Worm (Caenorhabditis elegans): ENCODE data around the gene ZC178.2.
A peak's percentile ranks its signal among the peaks of the same experiment; 100 is the strongest.

The ZC178.2 gene

ce11 chrV:8651007-8651711 is 60.7 kb downstream of the ZC178.2 start (continued):
- TF ChIP-seq mxl-3 (GFP tag; optimal IDR thresholded peaks at IDR 0.05), result peak; percentile 42
- peak; percentile 94 for TF ChIP-seq nhr-48 (tag; optimal IDR thresholded peaks at IDR 0.05)
- TF ChIP-seq lsy-2 (tag; optimal IDR thresholded peaks at IDR 0.05), result peak in 1 of 2 experiments; percentile 56
- TF ChIP-seq dmd-6 (GFP tag; IDR thresholded peaks at IDR 0.05), result peak; percentile 100
- TF ChIP-seq mdl-1 (tag; optimal IDR thresholded peaks at IDR 0.05), result no peak
- TF ChIP-seq lin-39 (tag; optimal IDR thresholded peaks at IDR 0.05), result no peak
- TF ChIP-seq ama-1 (optimal IDR thresholded peaks at IDR 0.05), result no peak
- TF ChIP-seq madf-5 (GFP tag; IDR thresholded peaks at IDR 0.05), result no peak
- peak in 1 of 2 experiments; percentile 37 for TF ChIP-seq hif-1 (tag; optimal IDR thresholded peaks at IDR 0.05)
- no peak for TF ChIP-seq ceh-44 (GFP tag; IDR thresholded peaks at IDR 0.05)
- TF ChIP-seq lin-1 (GFP tag; IDR thresholded peaks at IDR 0.05), result peak; percentile 93; the same call in 1 of the 2 replicates
- no peak for TF ChIP-seq Y5F2A.4 (GFP tag; optimal IDR thresholded peaks at IDR 0.05)
- no peak for TF ChIP-seq egl-27 (tag; optimal IDR thresholded peaks at IDR 0.05)
- peak; percentile 98 for TF ChIP-seq hlh-11 (tag; optimal IDR thresholded peaks at IDR 0.05)
- peak; percentile 77 for TF ChIP-seq nhr-28 (tag; optimal IDR thresholded peaks at IDR 0.05)
- TF ChIP-seq mxl-2 (GFP tag; conservative IDR thresholded peaks at IDR 0.05), result no peak
- no peak for TF ChIP-seq aly-2 (tag; optimal IDR thresholded peaks at IDR 0.05)
- TF ChIP-seq lin-38 (GFP tag; IDR thresholded peaks at IDR 0.05), result no peak
- TF ChIP-seq dve-1 (tag; optimal IDR thresholded peaks at IDR 0.05; ENCODE audit: insufficient read depth), result peak; percentile 96
- no peak for TF ChIP-seq daf-12 (tag; optimal IDR thresholded peaks at IDR 0.05)
- no peak for TF ChIP-seq rbr-2 (tag; optimal IDR thresholded peaks at IDR 0.05)
- 0 out of 2 replicates have a peak, but pooled peaks have one; percentile 40 for TF ChIP-seq saeg-2 (GFP tag; IDR thresholded peaks at IDR 0.05)
- TF ChIP-seq gei-8 (GFP tag; optimal IDR thresholded peaks at IDR 0.05), result peak; percentile 92
- TF ChIP-seq sdz-12 (GFP tag; optimal IDR thresholded peaks at IDR 0.05), result no peak
- no peak for TF ChIP-seq nhr-76 (tag; optimal IDR thresholded peaks at IDR 0.05)
- TF ChIP-seq nhr-10 (tag; optimal IDR thresholded peaks at IDR 0.05), result peak; percentile 55
- TF ChIP-seq aha-1 (tag), result no peak
- no peak for TF ChIP-seq spr-1 (tag; optimal IDR thresholded peaks at IDR 0.05)
- TF ChIP-seq dpl-1 (GFP tag; optimal IDR thresholded peaks at IDR 0.05), result no peak
- TF ChIP-seq T26A8.4 (GFP tag; IDR thresholded peaks at IDR 0.05), result 0 out of 2 replicates have a peak, but pooled peaks have one; percentile 35
- peak in 1 of 2 experiments; percentile 94 for TF ChIP-seq daf-16 (GFP tag; optimal IDR thresholded peaks at IDR 0.05)
- TF ChIP-seq daf-16 (tag; optimal IDR thresholded peaks at IDR 0.05), result peak; percentile 99
- peak; percentile 99 for TF ChIP-seq tra-1 (GFP tag; IDR thresholded peaks at IDR 0.05)

- TF ChIP-seq mes-2 (tag; optimal IDR thresholded peaks at IDR 0.05; ENCODE audit: poor library complexity, severe bottlenecking), result no peak
- TF ChIP-seq ceh-20 (GFP tag; IDR thresholded peaks at IDR 0.05), result no peak
- no peak for TF ChIP-seq daf-12 (tag; optimal IDR thresholded peaks at IDR 0.05)
- peak; percentile 15 for TF ChIP-seq hlh-30 (tag; optimal IDR thresholded peaks at IDR 0.05; ENCODE audit: insufficient read depth)
- peak in 1 of 2 experiments; percentile 73 for TF ChIP-seq daf-16 (GFP tag; optimal IDR thresholded peaks at IDR 0.05)
- peak; percentile 68 for TF ChIP-seq daf-16 (tag; optimal IDR thresholded peaks at IDR 0.05)
- TF ChIP-seq lin-29 (GFP tag; IDR thresholded peaks at IDR 0.05), result no peak
Measured at ce11 chrV:8650365-8650764, 61.4 kb downstream of the ZC178.2 start.
